Fruit fly (Drosophila melanogaster) whole organism, pupa: Measurements from ENCODE around the gene Ptp69D.

Experiments used
- CG32121 ChIP-seq: fragments of 200-800 bp; sonication (Bioruptor generic); IDR thresholded peaks from 2 replicates; pipeline ENCODE4 v1.3.6; 2022; ENCODE audit warnings: missing biosample characterization, missing genetic modification characterization
- CG34367 ChIP-seq: fragments of 200-800 bp; sonication (Bioruptor generic); optimal IDR thresholded peaks from 2 replicates; lab custom pipeline; 2018; ENCODE audit warnings: missing biosample characterization, mild to moderate bottlenecking, missing genetic modification characterization
- CG8159 ChIP-seq: fragments of 200-800 bp; sonication (Bioruptor generic); optimal IDR thresholded peaks from 3 replicates; lab custom pipeline; 2018; ENCODE audit warnings: missing biosample characterization, mild to moderate bottlenecking, missing genetic modification characterization, moderate library complexity
- D1 ChIP-seq: fragments of 200-800 bp; sonication (Bioruptor generic); optimal IDR thresholded peaks from 2 replicates; lab custom pipeline; 2018; ENCODE audit warnings: missing biosample characterization, mild to moderate bottlenecking, missing genetic modification characterization, moderate library complexity
- Snoo ChIP-seq: fragments of 200-800 bp; sonication (Bioruptor generic); optimal IDR thresholded peaks from 3 replicates; lab custom pipeline; 2017; ENCODE audit warnings: missing biosample characterization, mild to moderate bottlenecking, missing genetic modification characterization, inconsistent platforms
- fd96Ca ChIP-seq: fragments of 200-800 bp; sonication (Bioruptor generic); IDR thresholded peaks from 3 replicates; pipeline ENCODE4 v1.3.6; 2022; ENCODE audit warnings: missing biosample characterization, missing genetic modification characterization
- gl ChIP-seq: fragments of 200-800 bp; sonication (Bioruptor generic); optimal IDR thresholded peaks from 2 replicates; lab custom pipeline; 2018; ENCODE audit warnings: missing biosample characterization, mild to moderate bottlenecking, missing genetic modification characterization

dm6 chr3L:12746241-12746640 lies 11.5 kb downstream of the Ptp69D start:
- TF ChIP-seq D1 (no peak), CG32121 (GFP tag; lab: Robert Waterston, UW) (no peak), fd96Ca (GFP tag; lab: Robert Waterston, UW) (no peak), Snoo (no peak), CG8159 (tag; lab: Kevin White, UChicago) (no peak), gl (tag; lab: Kevin White, UChicago) (no peak), CG34367 (tag; lab: Kevin White, UChicago) (no peak)
